Worm (Caenorhabditis elegans) whole organism, L3 larva: ENCODE data around the gene E01G6.2.

Experiments
- ama-1 ChIP-seq: fragments of 150-350 bp; optimal IDR thresholded peaks from 2 replicates; lab custom pipeline; 2018
- ceh-16 ChIP-seq: sonication (generic microtip); optimal IDR thresholded peaks from 2 replicates; lab custom pipeline; 2017; ENCODE audit warnings: missing biosample characterization, missing genetic modification characterization
- elt-1 ChIP-seq: fragments of 150-350 bp; optimal IDR thresholded peaks from 2 replicates; lab custom pipeline; 2014; ENCODE audit warnings: missing biosample characterization, missing genetic modification characterization
- jun-1 ChIP-seq: fragments of 150-350 bp; optimal IDR thresholded peaks from 2 replicates; lab custom pipeline; 2014; ENCODE audit warnings: missing biosample characterization, missing genetic modification reagents, missing genetic modification characterization
- lin-15B ChIP-seq: fragments of 150-350 bp; optimal IDR thresholded peaks from 2 replicates; lab custom pipeline; 2014; ENCODE audit warnings: missing biosample characterization, missing genetic modification characterization
- nfya-1 ChIP-seq: sonication (generic microtip); optimal IDR thresholded peaks from 2 replicates; lab custom pipeline; 2017; ENCODE audit warnings: missing genetic modification characterization, mild to moderate bottlenecking, missing compliant biosample characterization, antibody characterized with exemption, moderate library complexity; ENCODE audit not compliant: insufficient read depth
- nhr-11 ChIP-seq: fragments of 150-350 bp; optimal IDR thresholded peaks from 2 replicates; lab custom pipeline; 2014; ENCODE audit warnings: missing biosample characterization, missing genetic modification characterization
- nhr-12 ChIP-seq: fragments of 150-350 bp; optimal IDR thresholded peaks from 2 replicates; lab custom pipeline; 2014; ENCODE audit warnings: missing biosample characterization, missing genetic modification characterization
- nhr-25 ChIP-seq: sonication (generic microtip); optimal IDR thresholded peaks from 2 replicates; lab custom pipeline; 2017; ENCODE audit warnings: missing biosample characterization, missing genetic modification characterization
- nhr-28 ChIP-seq: fragments of 150-350 bp; optimal IDR thresholded peaks from 2 replicates; lab custom pipeline; 2014; ENCODE audit warnings: missing biosample characterization, missing genetic modification characterization
- pha-4 ChIP-seq: fragments of 150-350 bp; optimal IDR thresholded peaks from 2 replicates; lab custom pipeline; 2014; ENCODE audit warnings: missing biosample characterization, missing genetic modification reagents, missing genetic modification characterization
- pqm-1 ChIP-seq: fragments of 150-350 bp; optimal IDR thresholded peaks from 2 replicates; lab custom pipeline; 2017; ENCODE audit warnings: missing biosample characterization, missing genetic modification characterization, inconsistent platforms
- skn-1 ChIP-seq: fragments of 150-350 bp; optimal IDR thresholded peaks from 2 replicates; lab custom pipeline; 2014; ENCODE audit warnings: missing biosample characterization, missing genetic modification characterization
- ztf-4 ChIP-seq: fragments of 150-350 bp; optimal IDR thresholded peaks from 2 replicates; lab custom pipeline; 2014; ENCODE audit warnings: missing biosample characterization, missing genetic modification characterization

- TF ChIP-seq nhr-28 (tag; lab: Kevin White, UChicago): no peak
- no peak for TF ChIP-seq pqm-1 (tag; lab: Kevin White, UChicago)
- TF ChIP-seq nhr-25 (tag; lab: Kevin White, UChicago): no peak
- TF ChIP-seq pha-4 (tag; lab: Kevin White, UChicago): no peak
- TF ChIP-seq lin-15B (tag; lab: Kevin White, UChicago): no peak
- TF ChIP-seq nhr-12 (tag; lab: Kevin White, UChicago): no peak
- no peak for TF ChIP-seq elt-1 (tag; lab: Kevin White, UChicago)
- TF ChIP-seq nhr-11 (tag; lab: Kevin White, UChicago): no peak
- no peak for TF ChIP-seq jun-1 (tag; lab: Kevin White, UChicago)
- no peak for TF ChIP-seq skn-1 (tag; lab: Kevin White, UChicago)
- no peak for TF ChIP-seq ztf-4 (tag; lab: Kevin White, UChicago)
- TF ChIP-seq ceh-16 (tag; lab: Kevin White, UChicago): no peak
- TF ChIP-seq nfya-1: no peak
- TF ChIP-seq ama-1 (lab: Kevin White, UChicago): no peak
Observed at ce11 chrX:12221817-12222216, 34.6 kb upstream of the E01G6.2 start, which contains the start of gene cest-9.2.
